Fruit fly (Drosophila melanogaster) whole organism, embryonic: ENCODE measurements around the gene CG32751.
A peak's percentile ranks its signal among the peaks of the same experiment; 100 is the strongest.

Source experiments
- CG12236 ChIP-seq: fragments of 200-800 bp; sonication (Bioruptor generic); optimal IDR thresholded peaks from 2 replicates; lab custom pipeline; 2016; ENCODE audit warnings: missing biosample characterization, missing genetic modification characterization
- CG12391 ChIP-seq: fragments of 200-800 bp; sonication (Bioruptor generic); optimal IDR thresholded peaks from 3 replicates; lab custom pipeline; 2018; ENCODE audit warnings: missing biosample characterization, mild to moderate bottlenecking, missing genetic modification characterization, moderate library complexity
- CG13296 ChIP-seq: fragments of 200-800 bp; sonication (Bioruptor generic); optimal IDR thresholded peaks from 3 replicates; lab custom pipeline; 2018; ENCODE audit warnings: missing biosample characterization, mild to moderate bottlenecking, missing genetic modification characterization
- CG14014 ChIP-seq: fragments of 200-800 bp; sonication (Bioruptor generic); IDR thresholded peaks from 2 replicates; pipeline ENCODE4 v1.3.6; 2022; ENCODE audit warnings: missing biosample characterization, missing genetic modification characterization
- CG14710 ChIP-seq: fragments of 200-800 bp; sonication (Bioruptor generic); optimal IDR thresholded peaks from 3 replicates; lab custom pipeline; 2019; ENCODE audit warnings: missing biosample characterization, mild to moderate bottlenecking, missing genetic modification characterization, moderate library complexity
- CG15269 ChIP-seq: fragments of 200-800 bp; sonication (Bioruptor generic); optimal IDR thresholded peaks from 2 replicates; lab custom pipeline; 2018; ENCODE audit warnings: missing biosample characterization, mild to moderate bottlenecking, missing genetic modification characterization, moderate library complexity
- CG1602 ChIP-seq: fragments of 200-800 bp; sonication (Bioruptor generic); optimal IDR thresholded peaks from 3 replicates; lab custom pipeline; 2016; ENCODE audit warnings: missing biosample characterization, missing genetic modification characterization
- CG17829 ChIP-seq: fragments of 200-800 bp; optimal IDR thresholded peaks from 2 replicates; lab custom pipeline; 2019; ENCODE audit warnings: missing biosample characterization, mild to moderate bottlenecking, missing genetic modification characterization, moderate library complexity
- CG18619 ChIP-seq: fragments of 200-800 bp; sonication (Bioruptor generic); optimal IDR thresholded peaks from 3 replicates; lab custom pipeline; 2017; ENCODE audit warnings: missing biosample characterization, mild to moderate bottlenecking, missing genetic modification characterization
- CG2129 ChIP-seq: fragments of 200-800 bp; sonication (Bioruptor generic); IDR thresholded peaks from 2 replicates; pipeline ENCODE4 v1.3.6; 2022; ENCODE audit warnings: missing biosample characterization, missing genetic modification characterization; ENCODE audit not compliant: partially characterized antibody
- CG2678 ChIP-seq: fragments of 200-800 bp; sonication (Bioruptor generic); optimal IDR thresholded peaks from 3 replicates; lab custom pipeline; 2019; ENCODE audit warnings: missing biosample characterization, mild to moderate bottlenecking, missing genetic modification characterization, moderate library complexity
- CG30020 ChIP-seq: fragments of 200-800 bp; optimal IDR thresholded peaks from 2 replicates; lab custom pipeline; 2019; ENCODE audit warnings: missing biosample characterization, mild to moderate bottlenecking, missing genetic modification characterization, moderate library complexity
- CG3065 ChIP-seq: fragments of 200-800 bp; sonication (Bioruptor generic); optimal IDR thresholded peaks from 2 replicates; lab custom pipeline; 2016; ENCODE audit warnings: missing biosample characterization, missing genetic modification characterization
- CG31224 ChIP-seq: fragments of 200-800 bp; sonication (Bioruptor generic); IDR thresholded peaks from 2 replicates; pipeline ENCODE4 v1.3.6; 2022; ENCODE audit warnings: missing biosample characterization, missing genetic modification characterization
- CG33557 ChIP-seq: fragments of 200-800 bp; sonication (Bioruptor generic); optimal IDR thresholded peaks from 2 replicates; lab custom pipeline; 2019; ENCODE audit warnings: missing biosample characterization, mild to moderate bottlenecking, missing genetic modification characterization, moderate library complexity
- CG4360 ChIP-seq: fragments of 200-800 bp; sonication (Bioruptor generic); IDR thresholded peaks from 2 replicates; pipeline ENCODE4 v1.3.6; 2022; ENCODE audit warnings: missing biosample characterization, missing genetic modification characterization
- CG5953 ChIP-seq: fragments of 200-800 bp; sonication (Bioruptor generic); IDR thresholded peaks from 2 replicates; pipeline ENCODE4 v1.3.6; 2022; ENCODE audit warnings: missing biosample characterization, missing genetic modification characterization
- CG6175 ChIP-seq: fragments of 200-800 bp; sonication (Bioruptor generic); IDR thresholded peaks from 3 replicates; pipeline ENCODE4 v1.3.6; 2022; ENCODE audit warnings: missing biosample characterization, missing genetic modification characterization
- Chrac-16 ChIP-seq: fragments of 200-800 bp; sonication (Bioruptor generic); optimal IDR thresholded peaks from 3 replicates; lab custom pipeline; 2016; ENCODE audit warnings: missing biosample characterization, missing genetic modification characterization
- Dref ChIP-seq: fragments of 200-800 bp; sonication (Bioruptor generic); IDR thresholded peaks from 2 replicates; pipeline ENCODE4 v1.3.6; 2022; ENCODE audit warnings: missing biosample characterization, missing genetic modification characterization
- ERR ChIP-seq: fragments of 200-800 bp; sonication (Bioruptor generic); optimal IDR thresholded peaks from 2 replicates; lab custom pipeline; 2016; ENCODE audit warnings: missing biosample characterization, missing genetic modification characterization
- HLH4C ChIP-seq: fragments of 200-800 bp; sonication (Bioruptor generic); IDR thresholded peaks from 3 replicates; pipeline ENCODE4 v1.3.6; 2022; ENCODE audit warnings: missing biosample characterization, missing genetic modification characterization; ENCODE audit not compliant: partially characterized antibody
- MBD-R2 ChIP-seq: fragments of 200-800 bp; sonication (Bioruptor generic); IDR thresholded peaks from 2 replicates; pipeline ENCODE4 v1.3.6; 2022; ENCODE audit warnings: missing biosample characterization, missing genetic modification characterization
- Mes4 ChIP-seq: fragments of 200-800 bp; sonication (Bioruptor generic); optimal IDR thresholded peaks from 2 replicates; lab custom pipeline; 2016; ENCODE audit warnings: missing biosample characterization, missing genetic modification characterization
- NC2α ChIP-seq: fragments of 200-800 bp; sonication (Bioruptor generic); optimal IDR thresholded peaks from 2 replicates; lab custom pipeline; 2016; ENCODE audit warnings: missing biosample characterization, missing genetic modification characterization
- Neu2 ChIP-seq: fragments of 200-800 bp; sonication (Bioruptor generic); optimal IDR thresholded peaks from 3 replicates; lab custom pipeline; 2016; ENCODE audit warnings: missing biosample characterization, missing genetic modification characterization, borderline replicate concordance
- Nf-YC ChIP-seq: fragments of 200-800 bp; optimal IDR thresholded peaks from 3 replicates; lab custom pipeline; 2019; ENCODE audit warnings: missing biosample characterization, mild to moderate bottlenecking, missing genetic modification characterization, moderate library complexity
- Oli ChIP-seq: fragments of 200-800 bp; sonication (Bioruptor generic); optimal IDR thresholded peaks from 2 replicates; lab custom pipeline; 2018; ENCODE audit warnings: missing biosample characterization, mild to moderate bottlenecking, missing genetic modification characterization, moderate library complexity
- Pdp1 ChIP-seq, 2 experiments: fragments of 200-800 bp; sonication (Bioruptor generic); optimal IDR thresholded peaks; 3 replicates each; lab custom pipeline; 2016; ENCODE audit warnings: missing biosample characterization in 2 of 2, missing genetic modification characterization in 2 of 2, mild to moderate bottlenecking in 1 of 2, moderate library complexity in 1 of 2
- Sry-δ ChIP-seq: fragments of 200-800 bp; sonication (Bioruptor generic); optimal IDR thresholded peaks from 2 replicates; lab custom pipeline; 2016; ENCODE audit warnings: missing biosample characterization, missing genetic modification characterization
- Stat92E ChIP-seq, 3 experiments: fragments of >200 bp in 2 of 3; fragments of 200-800 bp in 1 of 3; sonication (Bioruptor generic) in 1 of 3; optimal IDR thresholded peaks; 2 replicates each; lab custom pipeline; 2017 to 2019; ENCODE audit warnings: missing biosample characterization in 3 of 3, missing genetic modification characterization in 3 of 3, mild to moderate bottlenecking in 1 of 3, moderate library complexity in 1 of 3
- Usf ChIP-seq: fragments of 200-800 bp; sonication (Bioruptor generic); optimal IDR thresholded peaks from 2 replicates; lab custom pipeline; 2017; ENCODE audit warnings: missing genotype, missing biosample characterization, missing genetic modification characterization
- ac ChIP-seq: fragments of 200-800 bp; sonication (Bioruptor generic); optimal IDR thresholded peaks from 3 replicates; lab custom pipeline; 2017; ENCODE audit warnings: missing biosample characterization, mild to moderate bottlenecking, missing genetic modification characterization
- bab2 ChIP-seq: fragments of 200-800 bp; sonication (Bioruptor generic); optimal IDR thresholded peaks from 2 replicates; lab custom pipeline; 2016; ENCODE audit warnings: missing biosample characterization, missing genetic modification characterization
- bsh ChIP-seq, 2 experiments: fragments of 200-800 bp; sonication (Bioruptor generic); optimal IDR thresholded peaks; 2 replicates each; lab custom pipeline; 2017 to 2018; ENCODE audit warnings: mild to moderate bottlenecking in 2 of 2, missing biosample characterization in 2 of 2, missing genetic modification characterization in 2 of 2, moderate library complexity in 1 of 2
- cad ChIP-seq: fragments of >200 bp; optimal IDR thresholded peaks from 2 replicates; lab custom pipeline; 2017; ENCODE audit warnings: missing biosample characterization, missing genetic modification characterization
- gfzf ChIP-seq: fragments of 200-800 bp; sonication (Bioruptor generic); optimal IDR thresholded peaks from 2 replicates; lab custom pipeline; 2016; ENCODE audit warnings: missing biosample characterization, mild to moderate bottlenecking, missing genetic modification characterization, moderate library complexity
- gro ChIP-seq: fragments of 200-800 bp; sonication (Bioruptor generic); optimal IDR thresholded peaks from 2 replicates; lab custom pipeline; 2016; ENCODE audit warnings: missing biosample characterization, missing genetic modification characterization
- insv ChIP-seq, 2 experiments: fragments of 200-800 bp; sonication (Bioruptor generic); optimal IDR thresholded peaks; 3 replicates each; lab custom pipeline; 2016 to 2018; ENCODE audit warnings: missing biosample characterization in 2 of 2, missing genetic modification characterization in 2 of 2
- jing ChIP-seq: fragments of 200-800 bp; sonication (Bioruptor generic); optimal IDR thresholded peaks from 2 replicates; lab custom pipeline; 2018; ENCODE audit warnings: missing biosample characterization, mild to moderate bottlenecking, missing genetic modification characterization
- kni ChIP-seq: fragments of 200-800 bp; sonication (Bioruptor generic); optimal IDR thresholded peaks from 3 replicates; lab custom pipeline; 2017; ENCODE audit warnings: mild to moderate bottlenecking, missing biosample characterization, missing genetic modification reagents, missing genetic modification characterization
- nerfin-1 ChIP-seq: fragments of 200-800 bp; sonication (Bioruptor generic); optimal IDR thresholded peaks from 3 replicates; lab custom pipeline; 2019; ENCODE audit warnings: missing biosample characterization, mild to moderate bottlenecking, missing genetic modification characterization, moderate library complexity
- nom ChIP-seq: fragments of 200-800 bp; sonication (Bioruptor generic); optimal IDR thresholded peaks from 2 replicates; lab custom pipeline; 2017; ENCODE audit warnings: missing biosample characterization, missing genetic modification characterization, mild to moderate bottlenecking, moderate library complexity, missing genetic modification reagents
- pb ChIP-seq: fragments of 200-800 bp; sonication (Bioruptor generic); optimal IDR thresholded peaks from 3 replicates; lab custom pipeline; 2016; ENCODE audit warnings: missing biosample characterization, missing genetic modification characterization
- ranshi ChIP-seq: fragments of 200-800 bp; sonication (Bioruptor generic); IDR thresholded peaks from 2 replicates; pipeline ENCODE4 v1.3.6; 2022; ENCODE audit warnings: missing biosample characterization, missing genetic modification characterization
- rib ChIP-seq: fragments of 200-800 bp; sonication (Bioruptor generic); IDR thresholded peaks from 2 replicates; pipeline ENCODE4 v1.3.6; 2022; ENCODE audit warnings: missing biosample characterization, missing genetic modification characterization
- tll ChIP-seq, 2 experiments: fragments of 200-800 bp in 1 of 2; fragments of >200 bp in 1 of 2; sonication (Bioruptor generic) in 1 of 2; optimal IDR thresholded peaks; 2 replicates each; lab custom pipeline; 2017 to 2019; ENCODE audit warnings: missing biosample characterization in 2 of 2, missing genetic modification characterization in 2 of 2, mild to moderate bottlenecking in 1 of 2, moderate library complexity in 1 of 2
- unpg ChIP-seq: fragments of 200-800 bp; sonication (Bioruptor generic); optimal IDR thresholded peaks from 3 replicates; lab custom pipeline; 2018; ENCODE audit warnings: missing biosample characterization, mild to moderate bottlenecking, missing genetic modification characterization, moderate library complexity
- wor ChIP-seq: fragments of 200-800 bp; sonication (Bioruptor generic); IDR thresholded peaks from 2 replicates; pipeline ENCODE4 v1.3.6; 2022; ENCODE audit warnings: missing biosample characterization, missing genetic modification characterization
- zen2 ChIP-seq: fragments of 200-800 bp; sonication (Bioruptor generic); IDR thresholded peaks from 3 replicates; pipeline ENCODE4 v1.3.6; 2022; ENCODE audit warnings: missing biosample characterization, missing genetic modification characterization; ENCODE audit not compliant: partially characterized antibody

The CG32751 gene

DNA sequence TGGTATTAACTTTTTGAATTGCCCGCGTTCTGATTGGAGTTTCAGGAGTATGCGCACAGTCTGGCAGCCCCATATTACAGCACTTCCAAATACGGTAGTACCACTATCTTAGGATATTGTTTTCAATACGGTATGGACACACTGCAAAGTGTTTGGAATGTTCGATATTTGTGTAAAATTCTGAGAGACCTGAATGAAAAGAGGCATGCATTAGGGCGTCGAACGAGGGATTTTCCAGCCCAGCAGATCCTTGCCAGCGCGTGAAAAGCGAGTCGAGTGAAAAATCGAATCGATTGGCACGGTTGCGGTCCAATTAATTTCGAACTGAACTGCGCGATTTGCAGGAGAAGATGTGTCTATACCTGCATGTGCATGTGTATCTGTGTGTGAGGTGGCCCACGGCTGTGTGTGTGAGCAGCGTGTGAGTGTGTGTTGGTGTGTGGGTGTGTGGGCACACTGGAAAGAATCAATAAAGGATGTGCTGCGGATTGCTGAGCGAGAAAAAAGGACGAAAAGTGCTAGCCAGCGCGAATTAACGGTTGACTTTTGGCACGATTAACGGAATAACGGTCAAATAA, 27.1 kb upstream of the CG32751 start, which contains the start of gene dtn (continued):
- TF ChIP-seq CG2678 (no peak), CG3065 (no peak), nom (GFP tag; lab: Kevin White, UChicago) (no peak), Sry-δ (GFP tag; lab: Kevin White, UChicago) (peak; percentile 28), Oli (no peak), CG1602 (GFP tag; lab: Kevin White, UChicago) (no peak), CG30020 (no peak), zen2 (GFP tag; lab: Robert Waterston, UW) (no peak), Chrac-16 (GFP tag; lab: Kevin White, UChicago) (no peak), CG2129 (no peak), tll (GFP tag; optimal IDR thresholded peaks at IDR 0.05; lab: Kevin White, UChicago) (peak in 1 of 2 experiments; percentile 20), Nf-YC (tag; lab: Kevin White, UChicago) (no peak), nerfin-1 (tag; lab: Kevin White, UChicago) (peak; percentile 73), ranshi (no peak), CG15269 (tag; lab: Kevin White, UChicago) (no peak), Neu2 (GFP tag; lab: Kevin White, UChicago) (peak; percentile 16), CG5953 (no peak), kni (GFP tag; lab: Kevin White, UChicago) (no peak), Mes4 (GFP tag; lab: Kevin White, UChicago) (no peak), CG12391 (peak; percentile 10), HLH4C (GFP tag; lab: Robert Waterston, UW) (no peak), CG33557 (GFP tag; lab: Kevin White, UChicago) (no peak), bab2 (GFP tag; lab: Kevin White, UChicago) (no peak), CG17829 (tag; lab: Kevin White, UChicago) (peak; percentile 15), MBD-R2 (GFP tag; lab: Robert Waterston, UW) (peak; percentile 54; the same call in 1 of the 2 replicates), Dref (GFP tag; lab: Robert Waterston, UW) (peak; percentile 37), CG6175 (GFP tag; lab: Robert Waterston, UW) (no peak), CG13296 (GFP tag; lab: Kevin White, UChicago) (no peak), gro (GFP tag; lab: Kevin White, UChicago) (no peak), CG12236 (GFP tag; lab: Kevin White, UChicago) (no peak), ERR (GFP tag; lab: Kevin White, UChicago) (no peak), rib (GFP tag; lab: Robert Waterston, UW) (no peak), CG14710 (tag; lab: Kevin White, UChicago) (peak; percentile 99), cad (GFP tag; lab: Kevin White, UChicago) (no peak), CG31224 (no peak), ac (GFP tag; lab: Kevin White, UChicago) (no peak), bsh (GFP tag; optimal IDR thresholded peaks at IDR 0.05; lab: Kevin White, UChicago) (no peak), CG18619 (GFP tag; lab: Kevin White, UChicago) (no peak), wor (GFP tag; lab: Robert Waterston, UW) (no peak), Pdp1 (GFP tag; optimal IDR thresholded peaks at IDR 0.05; lab: Kevin White, UChicago) (no peak), NC2α (GFP tag; lab: Kevin White, UChicago) (no peak), jing (GFP tag; lab: Kevin White, UChicago) (no peak), insv (GFP tag; optimal IDR thresholded peaks at IDR 0.05; lab: Kevin White, UChicago) (peak; percentile 79 to 95), pb (GFP tag; lab: Kevin White, UChicago) (no peak), gfzf (GFP tag; lab: Kevin White, UChicago) (peak; percentile 85), CG14014 (GFP tag; lab: Robert Waterston, UW) (no peak), Stat92E (GFP tag; optimal IDR thresholded peaks at IDR 0.05; lab: Kevin White, UChicago) (no peak), CG4360 (GFP tag; lab: Robert Waterston, UW) (no peak), unpg (GFP tag; lab: Kevin White, UChicago) (no peak), Usf (GFP tag; lab: Kevin White, UChicago) (no peak)
